Fruit fly (Drosophila melanogaster) whole organism, adult: ENCODE results near the gene CG5149.

Experiments
- CG11617 ChIP-seq: fragments of 200-800 bp; sonication (Bioruptor generic); optimal IDR thresholded peaks from 2 replicates; lab custom pipeline; 2017; ENCODE audit warnings: mild to moderate bottlenecking, missing biosample characterization, missing genetic modification reagents, missing genetic modification characterization
- CG12768 ChIP-seq: fragments of 200-800 bp; sonication (Bioruptor generic); optimal IDR thresholded peaks from 2 replicates; lab custom pipeline; 2017; ENCODE audit warnings: missing biosample characterization, missing genetic modification characterization, mild to moderate bottlenecking, moderate library complexity, missing genetic modification reagents
- CG14711 ChIP-seq: fragments of 200-800 bp; sonication (Bioruptor generic); optimal IDR thresholded peaks from 2 replicates; lab custom pipeline; 2018; ENCODE audit warnings: missing biosample characterization, mild to moderate bottlenecking, missing genetic modification characterization, moderate library complexity
- CG1620 ChIP-seq: fragments of 200-800 bp; sonication (Bioruptor generic); optimal IDR thresholded peaks from 2 replicates; lab custom pipeline; 2016; ENCODE audit warnings: missing biosample characterization, missing genetic modification characterization
- CG33017 ChIP-seq: fragments of 200-800 bp; sonication (Bioruptor generic); optimal IDR thresholded peaks from 2 replicates; lab custom pipeline; 2018; ENCODE audit warnings: missing biosample characterization, mild to moderate bottlenecking, missing genetic modification characterization, moderate library complexity
- CG5204 ChIP-seq: fragments of 200-800 bp; sonication (Bioruptor generic); optimal IDR thresholded peaks from 2 replicates; lab custom pipeline; 2016; ENCODE audit warnings: missing biosample characterization, missing genetic modification characterization
- CG7045 ChIP-seq: fragments of 200-800 bp; sonication (Bioruptor generic); optimal IDR thresholded peaks from 2 replicates; lab custom pipeline; 2017; ENCODE audit warnings: missing biosample characterization, mild to moderate bottlenecking, missing genetic modification characterization
- CG7101 ChIP-seq: fragments of 200-800 bp; sonication (Bioruptor generic); optimal IDR thresholded peaks from 2 replicates; lab custom pipeline; 2018; ENCODE audit warnings: missing biosample characterization, mild to moderate bottlenecking, missing genetic modification characterization, moderate library complexity
- Clk ChIP-seq: fragments of 200-800 bp; sonication (Bioruptor generic); optimal IDR thresholded peaks from 2 replicates; lab custom pipeline; 2017; ENCODE audit warnings: missing biosample characterization, missing genetic modification characterization
- Crg-1 ChIP-seq: fragments of 200-800 bp; sonication (Bioruptor generic); optimal IDR thresholded peaks from 2 replicates; lab custom pipeline; 2016; ENCODE audit warnings: missing biosample characterization, missing genetic modification characterization
- Hr96 ChIP-seq: fragments of 200-800 bp; sonication (Bioruptor generic); optimal IDR thresholded peaks from 2 replicates; lab custom pipeline; 2016; ENCODE audit warnings: missing biosample characterization, missing genetic modification characterization
- Mnt ChIP-seq: fragments of 200-800 bp; sonication (Bioruptor generic); optimal IDR thresholded peaks from 2 replicates; lab custom pipeline; 2016; ENCODE audit warnings: missing biosample characterization, mild to moderate bottlenecking, missing genetic modification characterization
- bab1 ChIP-seq: fragments of 200-800 bp; sonication (Bioruptor generic); optimal IDR thresholded peaks from 3 replicates; lab custom pipeline; 2019; ENCODE audit warnings: missing biosample characterization, mild to moderate bottlenecking, missing genetic modification characterization, moderate library complexity
- cic ChIP-seq: fragments of 200-800 bp; sonication (Bioruptor generic); optimal IDR thresholded peaks from 2 replicates; lab custom pipeline; 2017; ENCODE audit warnings: missing biosample characterization, mild to moderate bottlenecking, missing genetic modification characterization, moderate library complexity
- cnc ChIP-seq, 2 experiments: fragments of >200 bp; optimal IDR thresholded peaks; 2 replicates each; lab custom pipeline; 2017
- kay ChIP-seq: fragments of 200-800 bp; sonication (Bioruptor generic); peaks from one replicate; lab custom pipeline; 2016; ENCODE audit warnings: missing biosample characterization, missing genetic modification characterization, borderline replicate concordance
- ovo ChIP-seq: fragments of 200-800 bp; sonication (Bioruptor generic); optimal IDR thresholded peaks from 2 replicates; lab custom pipeline; 2016; ENCODE audit warnings: missing biosample characterization, missing genetic modification characterization
- pad ChIP-seq: fragments of 200-800 bp; sonication (Bioruptor generic); optimal IDR thresholded peaks from 3 replicates; lab custom pipeline; 2017; ENCODE audit warnings: missing biosample characterization, missing genetic modification characterization, mild to moderate bottlenecking, moderate library complexity, missing genetic modification reagents
- tj ChIP-seq: fragments of 200-800 bp; sonication (Bioruptor generic); optimal IDR thresholded peaks from 3 replicates; lab custom pipeline; 2017; ENCODE audit warnings: missing biosample characterization, mild to moderate bottlenecking, missing genetic modification characterization, moderate library complexity
- toe ChIP-seq: fragments of 200-800 bp; sonication (Bioruptor generic); optimal IDR thresholded peaks from 2 replicates; lab custom pipeline; 2016; ENCODE audit warnings: missing biosample characterization, missing genetic modification characterization

CG5149 gene

dm6 chr2L:7401025-7401424 is 13.0 kb upstream of the CG5149 start, which contains the start of gene CG5171:
Gene CG5171 (plus strand): TSS chr2L:7401335.
- TF ChIP-seq kay: peak; percentile 84
- no peak for TF ChIP-seq tj
- no peak for TF ChIP-seq CG7045 (GFP tag; lab: Kevin White, UChicago)
- TF ChIP-seq CG12768 (GFP tag; lab: Kevin White, UChicago): no peak
- no peak for TF ChIP-seq CG14711 (tag; lab: Kevin White, UChicago)

- TF ChIP-seq CG7101 (tag; lab: Kevin White, UChicago) (no peak), CG33017 (tag; lab: Kevin White, UChicago) (no peak), ovo (GFP tag; lab: Kevin White, UChicago) (no peak), CG1620 (GFP tag; lab: Kevin White, UChicago) (no peak), cic (no peak), CG11617 (no peak), CG5204 (GFP tag; lab: Kevin White, UChicago) (no peak), Clk (no peak), cnc (optimal IDR thresholded peaks at IDR 0.05; lab: Kevin White, UChicago) (no peak), Mnt (no peak), bab1 (no peak), CG12768 (GFP tag; lab: Kevin White, UChicago) (no peak), toe (GFP tag; lab: Kevin White, UChicago) (no peak), CG14711 (tag; lab: Kevin White, UChicago) (no peak)
These were observed 10.5 kb upstream of the CG5149 start, which contains the start of gene CG5160 for dm6 chr2L:7398528-7398927. Gene CG5160 (minus strand): TSS chr2L:7398750.

dm6 chr2L:7397746-7398145 is 9.7 kb upstream of the CG5149 start:
- TF ChIP-seq Mnt (no peak), bab1 (no peak)

- TF ChIP-seq ovo (GFP tag; lab: Kevin White, UChicago): no peak
- no peak for TF ChIP-seq CG5204 (GFP tag; lab: Kevin White, UChicago)
- TF ChIP-seq cnc (optimal IDR thresholded peaks at IDR 0.05; lab: Kevin White, UChicago): no peak
- TF ChIP-seq CG14711 (tag; lab: Kevin White, UChicago): no peak
- no peak for TF ChIP-seq Mnt
- TF ChIP-seq Clk: no peak
- no peak for TF ChIP-seq CG11617
- TF ChIP-seq CG1620 (GFP tag; lab: Kevin White, UChicago): no peak
- no peak for TF ChIP-seq toe (GFP tag; lab: Kevin White, UChicago)
- no peak for TF ChIP-seq pad (GFP tag; lab: Kevin White, UChicago)
- no peak for TF ChIP-seq bab1
- TF ChIP-seq Crg-1 (GFP tag; lab: Kevin White, UChicago): no peak
- no peak for TF ChIP-seq CG7045 (GFP tag; lab: Kevin White, UChicago)
- TF ChIP-seq kay: no peak
- no peak for TF ChIP-seq Hr96 (GFP tag; lab: Kevin White, UChicago)
- no peak for TF ChIP-seq tj
These were observed 8.9 kb upstream of the CG5149 start for dm6 chr2L:7396962-7397361.

dm6 chr2L:7395813-7396212 is 7.8 kb upstream of the CG5149 start:
- TF ChIP-seq Crg-1 (GFP tag; lab: Kevin White, UChicago): no peak
- no peak for TF ChIP-seq CG5204 (GFP tag; lab: Kevin White, UChicago)
- TF ChIP-seq cic: no peak
- peak; percentile 1 for TF ChIP-seq bab1

dm6 chr2L:7386555-7387420 is 1.3 kb downstream of the CG5149 start:
- TF ChIP-seq bab1: peak; percentile 16
- TF ChIP-seq tj: peak; percentile 99
- TF ChIP-seq CG14711 (tag; lab: Kevin White, UChicago): peak; percentile 33
- TF ChIP-seq CG33017 (tag; lab: Kevin White, UChicago): no peak
- TF ChIP-seq cic: no peak
- TF ChIP-seq Mnt: no peak
- TF ChIP-seq CG12768 (GFP tag; lab: Kevin White, UChicago): no peak

- TF ChIP-seq bab1 (no peak), CG5204 (GFP tag; lab: Kevin White, UChicago) (no peak), cnc (optimal IDR thresholded peaks at IDR 0.05; lab: Kevin White, UChicago) (no peak), Crg-1 (GFP tag; lab: Kevin White, UChicago) (no peak), Mnt (no peak), CG7045 (GFP tag; lab: Kevin White, UChicago) (no peak), toe (GFP tag; lab: Kevin White, UChicago) (no peak), CG33017 (tag; lab: Kevin White, UChicago) (no peak), CG11617 (no peak), tj (no peak), CG12768 (GFP tag; lab: Kevin White, UChicago) (no peak), CG14711 (tag; lab: Kevin White, UChicago) (no peak)
These were observed 10.7 kb downstream of the CG5149 start, which contains the start of gene ninaC for dm6 chr2L:7377402-7377801. Gene ninaC (plus strand): TSS chr2L:7377702.
